Worm (Caenorhabditis elegans) whole organism, L3 larva: ENCODE results near the gene M110.10.

Experiments used
- R02D3.7 ChIP-seq: fragments of 150-350 bp; optimal IDR thresholded peaks from 2 replicates; lab custom pipeline; 2014; ENCODE audit warnings: missing biosample characterization, missing genetic modification characterization
- aly-2 ChIP-seq: fragments of 150-350 bp; optimal IDR thresholded peaks from 2 replicates; lab custom pipeline; 2014; ENCODE audit warnings: missing biosample characterization, missing genetic modification characterization
- ama-1 ChIP-seq: fragments of 150-350 bp; optimal IDR thresholded peaks from 2 replicates; lab custom pipeline; 2018
- ceh-82 ChIP-seq: fragments of 150-350 bp; optimal IDR thresholded peaks from 2 replicates; lab custom pipeline; 2014; ENCODE audit warnings: missing biosample characterization, missing genetic modification characterization
- elt-3 ChIP-seq, 3 experiments: fragments of 150-350 bp in 1 of 3; sonication (generic microtip) in 2 of 3; optimal IDR thresholded peaks; 2 replicates in 2 of 3; 4 replicates in 1 of 3; lab custom pipeline; 2014 to 2017; ENCODE audit warnings: missing biosample characterization in 3 of 3, missing genetic modification characterization in 3 of 3
- nhr-11 ChIP-seq: fragments of 150-350 bp; optimal IDR thresholded peaks from 2 replicates; lab custom pipeline; 2014; ENCODE audit warnings: missing biosample characterization, missing genetic modification characterization
- nhr-25 ChIP-seq: sonication (generic microtip); optimal IDR thresholded peaks from 2 replicates; lab custom pipeline; 2017; ENCODE audit warnings: missing biosample characterization, missing genetic modification characterization
- nhr-77 ChIP-seq: fragments of 150-350 bp; optimal IDR thresholded peaks from 2 replicates; lab custom pipeline; 2014; ENCODE audit warnings: missing biosample characterization, missing genetic modification characterization
- pqm-1 ChIP-seq: fragments of 150-350 bp; optimal IDR thresholded peaks from 2 replicates; lab custom pipeline; 2017; ENCODE audit warnings: missing biosample characterization, missing genetic modification characterization, inconsistent platforms
- skn-1 ChIP-seq: fragments of 150-350 bp; optimal IDR thresholded peaks from 2 replicates; lab custom pipeline; 2014; ENCODE audit warnings: missing biosample characterization, missing genetic modification characterization
- snpc-4 ChIP-seq: fragments of 150-350 bp; optimal IDR thresholded peaks from 2 replicates; lab custom pipeline; 2014; ENCODE audit warnings: missing biosample characterization, missing genetic modification characterization
- unc-62 ChIP-seq: fragments of 150-350 bp; sonication (generic microtip); optimal IDR thresholded peaks from 4 replicates; lab custom pipeline; 2014; ENCODE audit warnings: missing biosample characterization, missing genetic modification reagents, missing genetic modification characterization
- ztf-11 ChIP-seq: fragments of 150-350 bp; optimal IDR thresholded peaks from 2 replicates; lab custom pipeline; 2014; ENCODE audit warnings: missing biosample characterization, missing genetic modification characterization

ce11 chrII:8173449-8173848, 40.8 kb downstream of the M110.10 start, which contains the start of the genes decr-1.3 and T05C12.1:
- TF ChIP-seq snpc-4 (tag; lab: Kevin White, UChicago) = no peak
- no peak for TF ChIP-seq ceh-82 (tag; lab: Kevin White, UChicago)
- TF ChIP-seq nhr-11 (tag; lab: Kevin White, UChicago) = no peak
- no peak for TF ChIP-seq nhr-25 (tag; lab: Kevin White, UChicago)
- no peak for TF ChIP-seq aly-2 (tag; lab: Kevin White, UChicago)
- no peak for TF ChIP-seq R02D3.7 (tag; lab: Kevin White, UChicago)
- no peak for TF ChIP-seq skn-1
- TF ChIP-seq pqm-1 (tag; lab: Kevin White, UChicago) = no peak
- no peak for TF ChIP-seq elt-3 (tag; optimal IDR thresholded peaks at IDR 0.05; lab: Kevin White, UChicago)
- no peak for TF ChIP-seq ama-1 (lab: Kevin White, UChicago)
- TF ChIP-seq ztf-11 (tag; lab: Kevin White, UChicago) = no peak
- no peak for TF ChIP-seq nhr-77 (tag; lab: Kevin White, UChicago)
- TF ChIP-seq unc-62 (GFP tag; lab: Kevin White, UChicago) = no peak
